Fruit fly (Drosophila melanogaster): ENCODE measurements around the gene Tat.

Gene Tat

dm6 chrX:14218045-14218483 is 43.0 kb upstream of the Tat start (continued):
- TF ChIP-seq exex (tag; optimal IDR thresholded peaks at IDR 0.05) = peak; percentile 43
- TF ChIP-seq CG14667 (GFP tag; IDR thresholded peaks at IDR 0.05) = peak; percentile 81
- peak; percentile 71 for TF ChIP-seq CG16863 (GFP tag; optimal IDR thresholded peaks at IDR 0.05)
- TF ChIP-seq Chrac-16 (GFP tag; optimal IDR thresholded peaks at IDR 0.05) = peak; percentile 78
- peak in 1 of 2 experiments; percentile 92 for TF ChIP-seq Eip74EF (GFP tag; optimal IDR thresholded peaks at IDR 0.05)
- TF ChIP-seq pita (GFP tag; optimal IDR thresholded peaks at IDR 0.05) = no peak
- no peak for TF ChIP-seq yki (optimal IDR thresholded peaks at IDR 0.05)
- TF ChIP-seq Rfx (GFP tag; IDR thresholded peaks at IDR 0.05) = peak; percentile 92
- TF ChIP-seq crc (GFP tag; optimal IDR thresholded peaks at IDR 0.05) = peak; percentile 69
- TF ChIP-seq Awh (GFP tag; IDR thresholded peaks at IDR 0.05) = peak; percentile 84
- peak; percentile 58 for TF ChIP-seq CG8944 (GFP tag; optimal IDR thresholded peaks at IDR 0.05)
- TF ChIP-seq gcm (GFP tag; optimal IDR thresholded peaks at IDR 0.05) = peak; percentile 86
- TF ChIP-seq hkb (optimal IDR thresholded peaks at IDR 0.05) = no peak
- peak; percentile 93 for TF ChIP-seq hkb (GFP tag; IDR thresholded peaks at IDR 0.05)
- peak; percentile 85 for TF ChIP-seq CG9932 (GFP tag; IDR thresholded peaks at IDR 0.05)
- peak; percentile 71 for TF ChIP-seq Fer2 (tag; optimal IDR thresholded peaks at IDR 0.05)
- TF ChIP-seq gt (GFP tag; IDR thresholded peaks at IDR 0.05) = no peak; the same call in 1 of the 2 replicates
- no peak for TF ChIP-seq Gsc (GFP tag; IDR thresholded peaks at IDR 0.05)
- peak; percentile 87 for TF ChIP-seq Dek (tag; optimal IDR thresholded peaks at IDR 0.05)
- no peak for TF ChIP-seq CG3163 (GFP tag; optimal IDR thresholded peaks at IDR 0.05)
- peak; percentile 62 for TF ChIP-seq mam (GFP tag; optimal IDR thresholded peaks at IDR 0.05)
- TF ChIP-seq CG8478 (optimal IDR thresholded peaks at IDR 0.05) = no peak
- TF ChIP-seq z (GFP tag; IDR thresholded peaks at IDR 0.05) = no peak
- peak; percentile 82 for TF ChIP-seq Hsf (GFP tag; optimal IDR thresholded peaks at IDR 0.05)
- TF ChIP-seq CG6813 (GFP tag; optimal IDR thresholded peaks at IDR 0.05) = peak; percentile 83
- peak; percentile 70 for TF ChIP-seq CG4730 (GFP tag; IDR thresholded peaks at IDR 0.05)
- peak; percentile 92 for TF ChIP-seq CG17361 (GFP tag; IDR thresholded peaks at IDR 0.05)
- peak; percentile 72 for TF ChIP-seq CG33557 (GFP tag; optimal IDR thresholded peaks at IDR 0.05)
- no peak for TF ChIP-seq Sry-β (GFP tag; optimal IDR thresholded peaks at IDR 0.05)
- peak; percentile 0 for TF ChIP-seq B-H2 (GFP tag; optimal IDR thresholded peaks at IDR 0.05)
- peak in 1 of 2 experiments; percentile 21 for TF ChIP-seq insv (GFP tag; optimal IDR thresholded peaks at IDR 0.05)
- peak; percentile 69; the same call in 1 of the 2 replicates for TF ChIP-seq CG5953 (GFP tag; IDR thresholded peaks at IDR 0.05)
- peak; percentile 91 for TF ChIP-seq CG30403 (GFP tag; optimal IDR thresholded peaks at IDR 0.05)
- peak; percentile 89 for TF ChIP-seq tgo (GFP tag; IDR thresholded peaks at IDR 0.05)
- TF ChIP-seq row (GFP tag; IDR thresholded peaks at IDR 0.05) = peak; percentile 89
- peak; percentile 75 for TF ChIP-seq CG2875 (GFP tag; optimal IDR thresholded peaks at IDR 0.05)
- TF ChIP-seq run (tag; optimal IDR thresholded peaks at IDR 0.05) = peak; percentile 82
- TF ChIP-seq tin (GFP tag; optimal IDR thresholded peaks at IDR 0.05) = peak; percentile 82
- peak; percentile 86 for TF ChIP-seq cwo (GFP tag; optimal IDR thresholded peaks at IDR 0.05)
- peak; percentile 64 for TF ChIP-seq CG13123 (GFP tag; optimal IDR thresholded peaks at IDR 0.05)
- TF ChIP-seq Dip3 (GFP tag; optimal IDR thresholded peaks at IDR 0.05) = peak; percentile 52
- TF ChIP-seq Atf-2 (GFP tag; optimal IDR thresholded peaks at IDR 0.05) = peak; percentile 52
- TF ChIP-seq pros (GFP tag; optimal IDR thresholded peaks at IDR 0.05) = no peak
- TF ChIP-seq slp2 (GFP tag; optimal IDR thresholded peaks at IDR 0.05) = peak; percentile 65
- TF ChIP-seq CG8924 (tag; optimal IDR thresholded peaks at IDR 0.05) = peak; percentile 92
- peak; percentile 75 for TF ChIP-seq CG12299 (tag; optimal IDR thresholded peaks at IDR 0.05)
- TF ChIP-seq tna (GFP tag; IDR thresholded peaks at IDR 0.05; ENCODE audit: partially characterized antibody) = no peak
- peak; percentile 92 for TF ChIP-seq Xrp1 (GFP tag; IDR thresholded peaks at IDR 0.05)
- no peak for TF ChIP-seq kni (GFP tag; optimal IDR thresholded peaks at IDR 0.05)
- no peak for TF ChIP-seq hb (GFP tag; IDR thresholded peaks at IDR 0.05; ENCODE audit: partially characterized antibody)
- peak; percentile 66 for TF ChIP-seq CG31388 (GFP tag; optimal IDR thresholded peaks at IDR 0.05)
- TF ChIP-seq CG7556 (GFP tag; optimal IDR thresholded peaks at IDR 0.05) = peak; percentile 91

Measured in whole organism, embryonic.